Fruit fly (Drosophila melanogaster): ENCODE data around the gene CG17782.

Gene CG17782

dm6 chr3R:24348420-24349190 is 24.0 kb downstream of the CG17782 start, which contains the start of the genes CG5746 and CG6454 (continued):
- TF ChIP-seq CG6765 (GFP tag; optimal IDR thresholded peaks at IDR 0.05) (peak; percentile 30), Taf1 (GFP tag; IDR thresholded peaks at IDR 0.05) (0 out of 2 replicates have a peak, but pooled peaks have one; percentile 32), Trl (optimal IDR thresholded peaks at IDR 0.05) (no peak), Trl (GFP tag; optimal IDR thresholded peaks at IDR 0.05) (peak; percentile 65), Ssrp (tag; optimal IDR thresholded peaks at IDR 0.05) (peak; percentile 58), CG14667 (GFP tag; IDR thresholded peaks at IDR 0.05) (no peak), CG10654 (GFP tag; optimal IDR thresholded peaks at IDR 0.05) (no peak), sim (GFP tag; IDR thresholded peaks at IDR 0.05) (no peak), E2f1 (GFP tag; IDR thresholded peaks at IDR 0.05) (0 out of 2 replicates have a peak, but pooled peaks have one; percentile 19), CG15601 (tag; optimal IDR thresholded peaks at IDR 0.05) (no peak), Nf-YC (tag; optimal IDR thresholded peaks at IDR 0.05) (no peak), CG4360 (GFP tag; IDR thresholded peaks at IDR 0.05) (peak; percentile 79), Tbp (GFP tag; optimal IDR thresholded peaks at IDR 0.05) (peak; percentile 59), CG9797 (GFP tag; optimal IDR thresholded peaks at IDR 0.05) (peak; percentile 61), cad (GFP tag; optimal IDR thresholded peaks at IDR 0.05) (no peak), slou (GFP tag; optimal IDR thresholded peaks at IDR 0.05) (no peak), CG7556 (GFP tag; optimal IDR thresholded peaks at IDR 0.05) (no peak), otp (GFP tag; IDR thresholded peaks at IDR 0.05) (no peak), al (GFP tag; IDR thresholded peaks at IDR 0.05) (peak; percentile 44), CG6272 (GFP tag; IDR thresholded peaks at IDR 0.05) (0 out of 2 replicates have a peak, but pooled peaks have one; percentile 32), gcm (GFP tag; optimal IDR thresholded peaks at IDR 0.05) (no peak), ap (GFP tag; IDR thresholded peaks at IDR 0.05) (no peak), CG7839 (tag; optimal IDR thresholded peaks at IDR 0.05) (no peak), nmo (GFP tag; optimal IDR thresholded peaks at IDR 0.05) (peak; percentile 78), schlank (tag; optimal IDR thresholded peaks at IDR 0.05) (no peak), CG9215 (GFP tag; IDR thresholded peaks at IDR 0.05) (peak; percentile 54), stc (GFP tag; IDR thresholded peaks at IDR 0.05) (no peak), fd96Cb (tag; optimal IDR thresholded peaks at IDR 0.05) (peak; percentile 25), pho (GFP tag; optimal IDR thresholded peaks at IDR 0.05) (peak; percentile 77), CG5245 (GFP tag; optimal IDR thresholded peaks at IDR 0.05) (peak; percentile 28), exex (tag; optimal IDR thresholded peaks at IDR 0.05) (no peak), Atf3 (GFP tag; optimal IDR thresholded peaks at IDR 0.05) (peak; percentile 18), NK7.1 (GFP tag; optimal IDR thresholded peaks at IDR 0.05) (no peak), gce (GFP tag; IDR thresholded peaks at IDR 0.05) (no peak), pita (GFP tag; optimal IDR thresholded peaks at IDR 0.05) (no peak), CG16863 (GFP tag; optimal IDR thresholded peaks at IDR 0.05) (peak; percentile 56), Lpt (GFP tag; optimal IDR thresholded peaks at IDR 0.05) (no peak), tgo (GFP tag; IDR thresholded peaks at IDR 0.05) (peak; percentile 41; the same call in 1 of the 3 replicates), Dbx (GFP tag; IDR thresholded peaks at IDR 0.05) (0 out of 3 replicates have a peak, but pooled peaks have one; percentile 48), odd (GFP tag; optimal IDR thresholded peaks at IDR 0.05) (no peak), lbe (GFP tag; optimal IDR thresholded peaks at IDR 0.05) (no peak), wor (GFP tag; IDR thresholded peaks at IDR 0.05) (no peak; the same call in 1 of the 2 replicates), br (optimal IDR thresholded peaks at IDR 0.05) (no peak), knrl (GFP tag; IDR thresholded peaks at IDR 0.05; ENCODE audit: partially characterized antibody) (no peak), CG3838 (GFP tag; optimal IDR thresholded peaks at IDR 0.05) (no peak), Dek (tag; optimal IDR thresholded peaks at IDR 0.05) (peak; percentile 42), inv (GFP tag; IDR thresholded peaks at IDR 0.05; ENCODE audit: partially characterized antibody) (no peak), Ravus (GFP tag; IDR thresholded peaks at IDR 0.05) (no peak), gem (tag; optimal IDR thresholded peaks at IDR 0.05) (no peak), Bdp1 (GFP tag; optimal IDR thresholded peaks at IDR 0.05) (peak; percentile 5), pnt (GFP tag; optimal IDR thresholded peaks at IDR 0.05) (peak; percentile 14)

All from whole organism, embryonic.